Fruit fly (Drosophila melanogaster): ENCODE measurements around the gene hth.

Gene hth

dm6 chr3R:10655968-10656367 is 16.6 kb upstream of the hth start (continued):
- no peak for TF ChIP-seq CG2202 (tag; optimal IDR thresholded peaks at IDR 0.05)
- TF ChIP-seq CG6654 (GFP tag; optimal IDR thresholded peaks at IDR 0.05), result no peak
- no peak for TF ChIP-seq Dll (GFP tag; IDR thresholded peaks at IDR 0.05; ENCODE audit: partially characterized antibody)
- no peak for TF ChIP-seq al (GFP tag; IDR thresholded peaks at IDR 0.05)
- peak; percentile 29 for TF ChIP-seq mam (GFP tag; optimal IDR thresholded peaks at IDR 0.05)
- no peak for TF ChIP-seq pfk (GFP tag; optimal IDR thresholded peaks at IDR 0.05)
- TF ChIP-seq CG10267 (tag; optimal IDR thresholded peaks at IDR 0.05), result peak; percentile 5
- TF ChIP-seq CG10543 (GFP tag; optimal IDR thresholded peaks at IDR 0.05), result no peak
- TF ChIP-seq CG7357 (GFP tag; IDR thresholded peaks at IDR 0.05), result no peak
- TF ChIP-seq CG17385 (GFP tag; optimal IDR thresholded peaks at IDR 0.05), result no peak
- TF ChIP-seq ERR (GFP tag; optimal IDR thresholded peaks at IDR 0.05), result no peak
- TF ChIP-seq Ets97D (GFP tag; optimal IDR thresholded peaks at IDR 0.05), result no peak
- TF ChIP-seq insv (GFP tag; optimal IDR thresholded peaks at IDR 0.05), result no peak
- no peak for TF ChIP-seq otp (GFP tag; IDR thresholded peaks at IDR 0.05)
- no peak for TF ChIP-seq B-H2 (GFP tag; optimal IDR thresholded peaks at IDR 0.05)
- TF ChIP-seq HLH3B (GFP tag; IDR thresholded peaks at IDR 0.05), result peak; percentile 30; the same call in 1 of the 2 replicates
- no peak for TF ChIP-seq gro (GFP tag; optimal IDR thresholded peaks at IDR 0.05)
- TF ChIP-seq seq (GFP tag; IDR thresholded peaks at IDR 0.05), result no peak
- TF ChIP-seq CG16815 (GFP tag; optimal IDR thresholded peaks at IDR 0.05), result peak; percentile 6
- TF ChIP-seq CG14860 (GFP tag; IDR thresholded peaks at IDR 0.05; ENCODE audit: partially characterized antibody), result no peak
- TF ChIP-seq HLH54F (GFP tag; optimal IDR thresholded peaks at IDR 0.05), result peak; percentile 20
- no peak for TF ChIP-seq knrl (GFP tag; IDR thresholded peaks at IDR 0.05; ENCODE audit: partially characterized antibody)
- TF ChIP-seq dan (GFP tag; IDR thresholded peaks at IDR 0.05), result no peak
- TF ChIP-seq CG42726 (GFP tag; IDR thresholded peaks at IDR 0.05; ENCODE audit: partially characterized antibody), result no peak
- no peak for TF ChIP-seq mirr (GFP tag; optimal IDR thresholded peaks at IDR 0.05)
- no peak for TF ChIP-seq CG8359 (GFP tag; optimal IDR thresholded peaks at IDR 0.05; ENCODE audit: borderline replicate concordance)
- no peak for TF ChIP-seq CG4328 (GFP tag; optimal IDR thresholded peaks at IDR 0.05)
- 0 out of 3 replicates have a peak, but pooled peaks have one; percentile 37 for TF ChIP-seq CG11695 (GFP tag; IDR thresholded peaks at IDR 0.05)
- no peak for TF ChIP-seq CG1233 (GFP tag; optimal IDR thresholded peaks at IDR 0.05)
- TF ChIP-seq CG14710 (tag; optimal IDR thresholded peaks at IDR 0.05), result peak; percentile 23
- peak; percentile 6 for TF ChIP-seq CG15269 (tag; optimal IDR thresholded peaks at IDR 0.05)
- TF ChIP-seq CG6765 (GFP tag; optimal IDR thresholded peaks at IDR 0.05), result no peak
- no peak for TF ChIP-seq CG4282 (GFP tag; optimal IDR thresholded peaks at IDR 0.05)
- TF ChIP-seq gcm (GFP tag; optimal IDR thresholded peaks at IDR 0.05), result no peak
- TF ChIP-seq CG9727 (GFP tag; optimal IDR thresholded peaks at IDR 0.05), result peak; percentile 27
- no peak for TF ChIP-seq CG4707 (GFP tag; optimal IDR thresholded peaks at IDR 0.05)
- no peak for TF ChIP-seq klu (GFP tag; IDR thresholded peaks at IDR 0.05)
- no peak for TF ChIP-seq CG7987 (GFP tag; optimal IDR thresholded peaks at IDR 0.05)
- no peak for TF ChIP-seq CG34224 (GFP tag; IDR thresholded peaks at IDR 0.05; ENCODE audit: partially characterized antibody)
- no peak for TF ChIP-seq Six4 (GFP tag; optimal IDR thresholded peaks at IDR 0.05)
- no peak for TF ChIP-seq fd96Cb (tag; optimal IDR thresholded peaks at IDR 0.05)
- TF ChIP-seq ham (GFP tag; IDR thresholded peaks at IDR 0.05), result no peak
- TF ChIP-seq CkIIα-i1 (GFP tag; IDR thresholded peaks at IDR 0.05), result no peak
- TF ChIP-seq CG7839 (tag; optimal IDR thresholded peaks at IDR 0.05), result peak; percentile 47
- peak; percentile 47; the same call in 1 of the 2 replicates for TF ChIP-seq lmd (GFP tag; IDR thresholded peaks at IDR 0.05)
- no peak for TF ChIP-seq Dbx (GFP tag; IDR thresholded peaks at IDR 0.05)
- no peak for TF ChIP-seq CG10147 (GFP tag; optimal IDR thresholded peaks at IDR 0.05)
- TF ChIP-seq H2.0 (GFP tag; IDR thresholded peaks at IDR 0.05), result no peak
- TF ChIP-seq Hr39 (optimal IDR thresholded peaks at IDR 0.05), result no peak
- no peak for TF ChIP-seq amos (GFP tag; IDR thresholded peaks at IDR 0.05; ENCODE audit: partially characterized antibody)
- TF ChIP-seq NfI (GFP tag; optimal IDR thresholded peaks at IDR 0.05), result no peak

All from whole organism, embryonic.